Worm (Caenorhabditis elegans): ENCODE measurements around the gene bus-2.

bus-2 gene

DNA sequence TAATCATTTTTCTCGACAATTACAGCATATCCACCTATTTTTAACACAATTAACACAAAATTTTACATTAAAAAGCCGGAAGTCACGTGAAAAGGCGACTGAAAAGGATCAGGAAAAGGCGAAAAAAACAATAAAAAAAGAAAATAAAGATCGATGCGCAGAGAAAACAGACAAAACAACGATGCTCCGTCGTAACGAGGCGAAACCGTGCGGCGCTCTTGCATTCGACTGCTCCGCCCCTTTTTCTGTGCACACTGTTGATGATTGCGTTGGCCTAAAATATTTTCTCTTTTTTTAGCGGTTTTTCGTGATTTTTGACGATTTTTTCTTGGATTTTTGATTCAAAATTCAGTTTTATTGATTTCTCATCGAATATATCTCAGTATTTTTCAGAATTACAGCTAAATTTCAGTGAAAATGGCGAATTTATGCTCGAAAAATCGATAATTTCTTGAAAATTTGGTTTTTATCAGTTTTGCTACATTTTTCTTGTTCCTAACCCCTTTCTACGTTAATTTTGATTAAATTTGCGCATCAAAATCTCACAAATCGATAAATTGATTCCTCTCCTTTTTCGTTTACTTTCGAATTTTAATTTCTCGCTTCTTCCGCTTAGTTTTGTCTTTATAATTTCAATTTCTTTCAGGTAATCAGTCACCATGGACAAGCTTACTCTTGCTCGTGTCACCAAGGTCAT, 40.5 kb upstream of the bus-2 start, which contains the start of gene rps-28:
rps-28 (plus strand) TSS at position 647 of the 697 bp plus-strand sequence.
- peak; percentile 81 for TF ChIP-seq ztf-18 (tag; optimal IDR thresholded peaks at IDR 0.05)
- no peak for TF ChIP-seq tbx-9 (tag; optimal IDR thresholded peaks at IDR 0.05; ENCODE audit: borderline replicate concordance)
- peak; percentile 95 for TF ChIP-seq nhr-80 (tag; optimal IDR thresholded peaks at IDR 0.05)
- peak; percentile 94 for TF ChIP-seq K12H6.12 (tag; optimal IDR thresholded peaks at IDR 0.05)
- peak; percentile 75 for TF ChIP-seq hsf-1 (GFP tag; IDR thresholded peaks at IDR 0.05)
- TF ChIP-seq Y56A3A.18 (GFP tag; IDR thresholded peaks at IDR 0.05), result no peak
- TF ChIP-seq nhr-179 (tag; optimal IDR thresholded peaks at IDR 0.05), result no peak
- TF ChIP-seq lag-1 (GFP tag; IDR thresholded peaks at IDR 0.05), result no peak
- TF ChIP-seq bed-1 (GFP tag; IDR thresholded peaks at IDR 0.05), result no peak
- peak; percentile 49 for TF ChIP-seq rpc-1 (optimal IDR thresholded peaks at IDR 0.05)
- no peak for TF ChIP-seq rpc-1 (tag; optimal IDR thresholded peaks at IDR 0.05)
- peak; percentile 65; the same call in 1 of the 2 replicates for TF ChIP-seq egl-44 (GFP tag; IDR thresholded peaks at IDR 0.05)
- TF ChIP-seq B0035.1 (tag; optimal IDR thresholded peaks at IDR 0.05), result peak; percentile 67
- peak in 2 of 3 experiments; percentile 77 to 91 for TF ChIP-seq lin-35 (GFP tag; optimal IDR thresholded peaks at IDR 0.05)
- TF ChIP-seq F39B2.1 (GFP tag; IDR thresholded peaks at IDR 0.05), result no peak
- 0 out of 2 replicates have a peak, but pooled peaks have one; percentile 47 for TF ChIP-seq aptf-2 (GFP tag; conservative IDR thresholded peaks at IDR 0.05)
- no peak for TF ChIP-seq sptf-2 (GFP tag; optimal IDR thresholded peaks at IDR 0.05)
- peak; percentile 94 for TF ChIP-seq ceh-100 (GFP tag; IDR thresholded peaks at IDR 0.05)
- peak; percentile 77 for TF ChIP-seq tbp1 (GFP tag; optimal IDR thresholded peaks at IDR 0.05)
- no peak for TF ChIP-seq hlh-12 (tag; optimal IDR thresholded peaks at IDR 0.05)
- peak; percentile 16 for TF ChIP-seq hrde-1 (tag; optimal IDR thresholded peaks at IDR 0.05; ENCODE audit: borderline replicate concordance)
- peak; percentile 88 for TF ChIP-seq lir-1 (GFP tag; conservative IDR thresholded peaks at IDR 0.05)
- peak; percentile 90 for TF ChIP-seq ZK185.1 (tag; optimal IDR thresholded peaks at IDR 0.05; ENCODE audit: poor library complexity, severe bottlenecking)
- peak; percentile 95 for TF ChIP-seq nfyb-1 (GFP tag; IDR thresholded peaks at IDR 0.05)
- no peak for TF ChIP-seq sea-2 (GFP tag; IDR thresholded peaks at IDR 0.05)
- TF ChIP-seq hmg-1.2 (GFP tag; IDR thresholded peaks at IDR 0.05), result peak; percentile 83
- peak; percentile 99 for TF ChIP-seq attf-5 (GFP tag; optimal IDR thresholded peaks at IDR 0.05)
- no peak for TF ChIP-seq ceh-58 (GFP tag; IDR thresholded peaks at IDR 0.05)
- TF ChIP-seq F57C9.4 (tag; optimal IDR thresholded peaks at IDR 0.05), result no peak
- TF ChIP-seq unc-130 (GFP tag; optimal IDR thresholded peaks at IDR 0.05), result peak; percentile 81
- TF ChIP-seq T26A5.8 (tag; optimal IDR thresholded peaks at IDR 0.05), result no peak
- peak; percentile 60 for TF ChIP-seq egrh-3 (GFP tag; IDR thresholded peaks at IDR 0.05)
- peak; percentile 91 for TF ChIP-seq ztf-25 (GFP tag; IDR thresholded peaks at IDR 0.05)
- no peak for TF ChIP-seq dpff-1 (tag; optimal IDR thresholded peaks at IDR 0.05)
- peak; percentile 93 for TF ChIP-seq Y53G8AR.9 (GFP tag; conservative IDR thresholded peaks at IDR 0.05)
- no peak for TF ChIP-seq nfya-2 (GFP tag; IDR thresholded peaks at IDR 0.05)
- peak; percentile 67 for TF ChIP-seq snpc-4 (GFP tag; optimal IDR thresholded peaks at IDR 0.05)
- peak; percentile 80 to 86 (median 82) for TF ChIP-seq snpc-4 (tag; optimal IDR thresholded peaks at IDR 0.05)
- peak; percentile 94 for TF ChIP-seq D2030.7 (GFP tag; IDR thresholded peaks at IDR 0.05)
- peak; percentile 86 for TF ChIP-seq B0019.2 (GFP tag; conservative IDR thresholded peaks at IDR 0.05)
- TF ChIP-seq zfh-2 (GFP tag; conservative IDR thresholded peaks at IDR 0.05), result peak; percentile 95
- peak; percentile 84 for TF ChIP-seq Y53F4B.3 (GFP tag; IDR thresholded peaks at IDR 0.05)
- peak; percentile 57 for TF ChIP-seq F22D6.2 (tag; optimal IDR thresholded peaks at IDR 0.05)
- peak; percentile 92 for TF ChIP-seq tlf-1 (GFP tag; optimal IDR thresholded peaks at IDR 0.05)
- no peak for TF ChIP-seq aptf-3 (GFP tag; IDR thresholded peaks at IDR 0.05)
- TF ChIP-seq fkh-3 (tag; optimal IDR thresholded peaks at IDR 0.05), result no peak
- peak; percentile 92 for TF ChIP-seq mcd-1 (GFP tag; IDR thresholded peaks at IDR 0.05)
- TF ChIP-seq ztf-6 (GFP tag; IDR thresholded peaks at IDR 0.05), result peak; percentile 83; the same call in 1 of the 2 replicates

All from whole organism, young adult.